Worm (Caenorhabditis elegans): Measurements from ENCODE around the gene nhr-43.

The nhr-43 gene

DNA sequence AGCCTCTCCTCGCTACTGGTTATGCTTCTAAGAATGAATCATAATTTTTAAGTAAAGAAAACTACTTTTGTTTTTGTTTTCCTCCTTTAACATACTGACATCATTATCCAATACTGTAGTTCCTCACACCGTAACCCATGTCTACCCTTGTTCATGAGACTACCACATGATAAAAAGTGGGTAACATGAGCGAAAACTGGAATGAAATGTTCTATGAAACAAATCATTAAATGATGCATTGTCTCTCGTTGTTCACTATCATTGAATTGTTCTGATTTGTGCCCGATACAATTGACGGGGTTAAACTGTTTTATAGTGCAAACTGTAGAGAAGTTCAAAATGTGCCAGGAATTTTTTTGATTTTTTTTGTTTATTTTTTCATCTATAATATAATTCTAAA, 1.7 kb upstream of the nhr-43 start (continued):
- TF ChIP-seq lin-39 (tag; optimal IDR thresholded peaks at IDR 0.05) (no peak), mdl-1 (tag; optimal IDR thresholded peaks at IDR 0.05) (no peak), nhr-11 (tag; optimal IDR thresholded peaks at IDR 0.05) (no peak)

DNA sequence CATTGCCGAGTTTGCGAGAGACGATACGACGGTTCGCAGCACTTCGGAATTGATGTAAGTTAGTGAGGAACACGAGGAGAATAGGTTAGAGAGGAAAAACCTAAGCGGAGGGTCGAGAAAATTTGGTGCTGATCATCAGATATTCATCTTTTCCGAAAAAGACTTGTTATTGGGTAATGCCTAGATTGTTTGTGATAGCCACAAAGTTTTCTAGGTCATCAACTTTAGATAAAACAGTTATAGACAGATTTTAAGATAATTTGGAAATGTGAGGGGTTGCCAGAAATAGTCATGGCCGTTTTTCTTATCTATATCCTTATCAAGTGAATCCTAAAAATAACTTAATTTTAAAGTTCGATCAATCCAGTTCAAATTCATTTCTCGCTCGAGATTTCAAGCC, 1.0 kb downstream of the nhr-43 start:
- TF ChIP-seq dmd-4 (tag; optimal IDR thresholded peaks at IDR 0.05) (no peak), sem-4 (tag; optimal IDR thresholded peaks at IDR 0.05) (no peak), ztf-1 (GFP tag; conservative IDR thresholded peaks at IDR 0.05) (no peak), sma-9 (GFP tag; optimal IDR thresholded peaks at IDR 0.05) (peak; percentile 70), sma-9 (tag; optimal IDR thresholded peaks at IDR 0.05) (no peak), elt-1 (tag; optimal IDR thresholded peaks at IDR 0.05) (peak; percentile 90), unc-62 (GFP tag; optimal IDR thresholded peaks at IDR 0.05) (no peak), lin-39 (tag; optimal IDR thresholded peaks at IDR 0.05) (no peak), mbf-1 (tag; optimal IDR thresholded peaks at IDR 0.05) (no peak), lin-13 (GFP tag; optimal IDR thresholded peaks at IDR 0.05) (no peak), alr-1 (tag; optimal IDR thresholded peaks at IDR 0.05) (no peak)

ce11 chrIV:11901215-11901614, 1.8 kb downstream of the nhr-43 start:
- peak; percentile 10 for TF ChIP-seq egl-27 (tag; optimal IDR thresholded peaks at IDR 0.05)
- peak; percentile 27 for TF ChIP-seq blmp-1 (tag; optimal IDR thresholded peaks at IDR 0.05; ENCODE audit: insufficient read depth)
- TF ChIP-seq nhr-129 (tag; optimal IDR thresholded peaks at IDR 0.05): no peak
- TF ChIP-seq nhr-25 (tag; optimal IDR thresholded peaks at IDR 0.05): peak; percentile 51
- TF ChIP-seq sma-3 (GFP tag; optimal IDR thresholded peaks at IDR 0.05): peak; percentile 12
- peak; percentile 53 for TF ChIP-seq sma-9 (GFP tag; optimal IDR thresholded peaks at IDR 0.05)
- TF ChIP-seq sma-9 (tag; optimal IDR thresholded peaks at IDR 0.05): no peak

DNA sequence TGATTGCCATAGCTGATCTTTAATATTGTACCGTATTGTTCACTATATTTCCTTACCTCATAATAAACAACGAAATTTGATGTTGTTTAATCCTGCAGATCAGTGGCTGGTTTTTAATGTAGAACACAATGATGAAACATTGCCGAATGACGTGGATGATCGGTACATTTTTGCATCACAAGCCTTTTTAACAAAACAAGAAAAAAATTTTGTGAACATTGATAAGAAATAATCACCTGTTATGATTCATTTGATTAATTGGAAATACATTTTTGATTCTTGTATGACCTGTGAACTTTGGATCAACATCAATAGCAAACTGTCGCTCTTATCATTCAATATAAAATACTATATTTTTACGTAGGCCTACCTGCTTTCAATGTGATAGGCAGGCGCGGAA, 3.4 kb downstream of the nhr-43 start:
- TF ChIP-seq snpc-4 (tag; optimal IDR thresholded peaks at IDR 0.05) (no peak), nhr-25 (tag; optimal IDR thresholded peaks at IDR 0.05) (peak; percentile 3)

- TF ChIP-seq lin-11 (tag; optimal IDR thresholded peaks at IDR 0.05) (no peak), unc-39 (tag; optimal IDR thresholded peaks at IDR 0.05) (no peak), ceh-82 (tag; optimal IDR thresholded peaks at IDR 0.05) (no peak), ceh-16 (tag; optimal IDR thresholded peaks at IDR 0.05) (peak; percentile 58), sma-9 (GFP tag; optimal IDR thresholded peaks at IDR 0.05) (peak; percentile 6), sma-9 (tag; optimal IDR thresholded peaks at IDR 0.05) (no peak), elt-1 (tag; optimal IDR thresholded peaks at IDR 0.05) (peak; percentile 56)
These were observed 4.3 kb downstream of the nhr-43 start for ce11 chrIV:11903676-11904075.

ce11 chrIV:11908733-11909132, 9.3 kb downstream of the nhr-43 start:
- no peak for TF ChIP-seq peb-1 (tag; optimal IDR thresholded peaks at IDR 0.05)
- TF ChIP-seq unc-55 (GFP tag; optimal IDR thresholded peaks at IDR 0.05): no peak
- peak; percentile 61 for TF ChIP-seq elt-1 (tag; optimal IDR thresholded peaks at IDR 0.05)
- TF ChIP-seq sma-3 (GFP tag; optimal IDR thresholded peaks at IDR 0.05): no peak

DNA sequence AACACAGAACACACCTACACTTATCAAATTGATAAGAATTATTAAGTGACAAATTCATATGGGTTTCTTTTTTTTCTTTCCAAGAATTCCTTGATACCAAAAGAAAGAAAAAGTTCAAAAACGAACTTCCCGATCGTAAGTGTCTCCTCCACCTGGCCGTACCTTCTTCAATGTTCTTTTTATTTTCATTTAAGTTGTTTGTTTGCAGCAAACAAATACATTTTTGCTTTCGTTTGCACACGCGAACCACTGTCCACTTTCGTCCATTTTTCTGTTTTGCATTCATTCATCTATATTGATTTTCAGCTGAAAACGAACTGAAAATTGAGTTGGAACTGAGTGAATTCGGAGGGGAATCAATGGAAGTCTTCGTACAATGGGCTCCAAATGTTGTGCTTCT, 12.3 kb downstream of the nhr-43 start, which contains the start of gene VZK822L.2:
VZK822L.2 (plus strand) TSS at position 301 of the 400 bp plus-strand sequence.
- TF ChIP-seq F13H6.1 (tag; optimal IDR thresholded peaks at IDR 0.05) (no peak), fos-1 (tag; optimal IDR thresholded peaks at IDR 0.05) (peak; percentile 43)

DNA sequence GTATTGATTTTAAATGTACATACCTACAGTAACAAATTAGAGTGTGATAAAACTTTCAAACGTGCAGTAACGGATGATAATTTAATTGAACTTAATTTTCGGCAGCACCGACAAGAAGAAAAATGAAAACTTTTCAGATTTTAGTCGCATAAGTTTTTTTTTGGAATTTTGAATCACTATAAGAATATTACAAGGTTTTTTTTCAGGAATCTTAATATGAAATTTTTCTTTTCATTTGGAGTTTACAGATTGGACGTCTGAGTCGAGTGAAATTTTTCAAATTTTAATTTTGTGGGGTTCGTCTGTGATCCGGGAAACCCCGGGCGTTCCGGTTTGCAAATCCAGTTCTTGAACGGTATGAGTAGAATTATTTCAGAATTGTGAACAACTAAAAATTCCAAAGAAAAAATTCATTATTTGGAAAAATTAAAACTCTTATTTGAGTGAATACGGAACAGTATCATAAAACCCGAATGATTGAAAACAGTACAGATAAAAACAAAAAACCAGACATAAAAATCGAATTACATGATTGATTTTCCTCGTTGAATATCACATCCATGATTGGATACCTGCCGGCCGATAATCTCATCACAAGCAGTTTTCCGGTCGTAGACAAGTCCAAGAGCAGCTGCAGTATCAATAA, 14.0 kb downstream of the nhr-43 start:
- TF ChIP-seq sem-4 (tag; optimal IDR thresholded peaks at IDR 0.05) (no peak), mbf-1 (tag; optimal IDR thresholded peaks at IDR 0.05) (no peak), ZK546.5 (tag; optimal IDR thresholded peaks at IDR 0.05) (no peak), ztf-11 (tag; optimal IDR thresholded peaks at IDR 0.05) (no peak), mdl-1 (tag; optimal IDR thresholded peaks at IDR 0.05) (no peak), gmeb-1 (tag; optimal IDR thresholded peaks at IDR 0.05) (peak; percentile 12), fos-1 (tag; optimal IDR thresholded peaks at IDR 0.05) (peak; percentile 11), blmp-1 (tag; optimal IDR thresholded peaks at IDR 0.05; ENCODE audit: insufficient read depth) (no peak)
